Fruit fly (Drosophila melanogaster) whole organism, embryonic: ENCODE data around the gene CG43233.
A peak's percentile ranks its signal among the peaks of the same experiment; 100 is the strongest.

Experiments used
- CG10431 ChIP-seq: fragments of 200-800 bp; sonication (Bioruptor generic); optimal IDR thresholded peaks from 3 replicates; lab custom pipeline; 2018; ENCODE audit warnings: missing biosample characterization, mild to moderate bottlenecking, missing genetic modification characterization
- CG10543 ChIP-seq: fragments of 200-800 bp; sonication (Bioruptor generic); optimal IDR thresholded peaks from 3 replicates; lab custom pipeline; 2017; ENCODE audit warnings: missing biosample characterization, mild to moderate bottlenecking, missing genetic modification characterization, moderate library complexity
- CG11398 ChIP-seq: fragments of 200-800 bp; sonication (Bioruptor generic); optimal IDR thresholded peaks from 2 replicates; lab custom pipeline; 2016; ENCODE audit warnings: missing biosample characterization, missing genetic modification characterization
- CG12769 ChIP-seq: fragments of 200-800 bp; sonication (Bioruptor generic); optimal IDR thresholded peaks from 2 replicates; lab custom pipeline; 2019; ENCODE audit warnings: missing biosample characterization, mild to moderate bottlenecking, missing genetic modification characterization, moderate library complexity
- CG14860 ChIP-seq: fragments of 200-800 bp; sonication (Bioruptor generic); IDR thresholded peaks from 3 replicates; pipeline ENCODE4 v1.3.6; 2022; ENCODE audit warnings: missing biosample characterization, missing genetic modification characterization; ENCODE audit not compliant: partially characterized antibody
- CG16863 ChIP-seq: fragments of 200-800 bp; sonication (Bioruptor generic); optimal IDR thresholded peaks from 3 replicates; lab custom pipeline; 2016; ENCODE audit warnings: missing biosample characterization, missing genetic modification characterization
- CG1832 ChIP-seq: fragments of 200-800 bp; sonication (Bioruptor generic); optimal IDR thresholded peaks from 2 replicates; lab custom pipeline; 2017; ENCODE audit warnings: missing biosample characterization, mild to moderate bottlenecking, missing genetic modification characterization, inconsistent platforms
- CG18476 ChIP-seq: fragments of 200-800 bp; sonication (Bioruptor generic); optimal IDR thresholded peaks from 2 replicates; lab custom pipeline; 2016; ENCODE audit warnings: missing biosample characterization, mild to moderate bottlenecking, missing genetic modification characterization
- CG18599 ChIP-seq: fragments of 200-800 bp; sonication (Bioruptor generic); optimal IDR thresholded peaks from 3 replicates; lab custom pipeline; 2017; ENCODE audit warnings: missing biosample characterization, missing genetic modification characterization, mild to moderate bottlenecking, moderate library complexity, missing genetic modification reagents
- CG2199 ChIP-seq: fragments of 200-800 bp; sonication (Bioruptor generic); IDR thresholded peaks from 3 replicates; pipeline ENCODE4 v1.3.6; 2022; ENCODE audit warnings: missing biosample characterization, missing genetic modification characterization
- CG34422 ChIP-seq: fragments of 200-800 bp; sonication (Bioruptor generic); IDR thresholded peaks from 3 replicates; pipeline ENCODE4 v1.3.6; 2022; ENCODE audit warnings: missing biosample characterization, missing genetic modification characterization
- CG6791 ChIP-seq: fragments of 200-800 bp; sonication (Bioruptor generic); IDR thresholded peaks from 3 replicates; pipeline ENCODE4 v1.3.6; 2022; ENCODE audit warnings: missing biosample characterization, missing genetic modification characterization; ENCODE audit not compliant: partially characterized antibody
- CG6854 ChIP-seq: fragments of 200-800 bp; sonication (Bioruptor generic); optimal IDR thresholded peaks from 3 replicates; lab custom pipeline; 2017; ENCODE audit warnings: missing biosample characterization, mild to moderate bottlenecking, missing genetic modification characterization
- CG7271 ChIP-seq: fragments of 200-800 bp; sonication (Bioruptor generic); optimal IDR thresholded peaks from 2 replicates; lab custom pipeline; 2018; ENCODE audit warnings: missing biosample characterization, mild to moderate bottlenecking, missing genetic modification characterization, moderate library complexity
- CG9932 ChIP-seq: fragments of 200-800 bp; sonication (Bioruptor generic); IDR thresholded peaks from 2 replicates; pipeline ENCODE4 v1.3.6; 2022; ENCODE audit warnings: missing biosample characterization, missing genetic modification characterization
- CkIIα-i1 ChIP-seq: fragments of 200-800 bp; sonication (Bioruptor generic); IDR thresholded peaks from 2 replicates; pipeline ENCODE4 v1.3.6; 2022; ENCODE audit warnings: missing biosample characterization, missing genetic modification characterization
- Gsc ChIP-seq: fragments of 200-800 bp; sonication (Bioruptor generic); IDR thresholded peaks from 2 replicates; pipeline ENCODE4 v1.3.6; 2022; ENCODE audit warnings: missing biosample characterization, missing genetic modification characterization
- Gug ChIP-seq: fragments of 200-800 bp; sonication (Bioruptor generic); IDR thresholded peaks from 4 replicates; pipeline ENCODE4 v1.3.6; 2022; ENCODE audit warnings: missing biosample characterization, missing genetic modification characterization
- H15 ChIP-seq: fragments of 200-800 bp; sonication (Bioruptor generic); IDR thresholded peaks from 3 replicates; pipeline ENCODE4 v1.3.6; 2022; ENCODE audit warnings: missing biosample characterization, missing genetic modification characterization
- HLH4C ChIP-seq: fragments of 200-800 bp; sonication (Bioruptor generic); IDR thresholded peaks from 3 replicates; pipeline ENCODE4 v1.3.6; 2022; ENCODE audit warnings: missing biosample characterization, missing genetic modification characterization; ENCODE audit not compliant: partially characterized antibody
- HLH54F ChIP-seq: fragments of 200-800 bp; sonication (Bioruptor generic); optimal IDR thresholded peaks from 3 replicates; lab custom pipeline; 2016; ENCODE audit warnings: missing biosample characterization, missing genetic modification characterization
- Med ChIP-seq: fragments of 200-800 bp; sonication (Bioruptor generic); peaks from one replicate; lab custom pipeline; 2016; ENCODE audit warnings: missing biosample characterization, missing genetic modification characterization, mild to moderate bottlenecking, inconsistent platforms, moderate library complexity
- Nf-YC ChIP-seq: fragments of 200-800 bp; optimal IDR thresholded peaks from 3 replicates; lab custom pipeline; 2019; ENCODE audit warnings: missing biosample characterization, mild to moderate bottlenecking, missing genetic modification characterization, moderate library complexity
- NfI ChIP-seq: fragments of 200-800 bp; sonication (Bioruptor generic); optimal IDR thresholded peaks from 3 replicates; lab custom pipeline; 2018; ENCODE audit warnings: missing biosample characterization, mild to moderate bottlenecking, missing genetic modification characterization, moderate library complexity
- Oli ChIP-seq: fragments of 200-800 bp; sonication (Bioruptor generic); optimal IDR thresholded peaks from 2 replicates; lab custom pipeline; 2018; ENCODE audit warnings: missing biosample characterization, mild to moderate bottlenecking, missing genetic modification characterization, moderate library complexity
- Six4 ChIP-seq: fragments of 200-800 bp; sonication (Bioruptor generic); optimal IDR thresholded peaks from 2 replicates; lab custom pipeline; 2016; ENCODE audit warnings: missing biosample characterization, missing genetic modification characterization
- aop ChIP-seq: fragments of 200-800 bp; sonication (Bioruptor generic); IDR thresholded peaks from 2 replicates; pipeline ENCODE4 v1.3.6; 2022; ENCODE audit warnings: missing biosample characterization, missing genetic modification characterization
- bsh ChIP-seq, 2 experiments: fragments of 200-800 bp; sonication (Bioruptor generic); optimal IDR thresholded peaks; 2 replicates each; lab custom pipeline; 2017 to 2018; ENCODE audit warnings: mild to moderate bottlenecking in 2 of 2, missing biosample characterization in 2 of 2, missing genetic modification characterization in 2 of 2, moderate library complexity in 1 of 2
- esg ChIP-seq: fragments of 200-800 bp; sonication (Bioruptor generic); conservative IDR thresholded peaks from 2 replicates; pipeline ENCODE4 v1.3.6; 2022; ENCODE audit warnings: missing biosample characterization, missing genetic modification characterization
- fd96Cb ChIP-seq: fragments of 200-800 bp; sonication (Bioruptor generic); optimal IDR thresholded peaks from 2 replicates; lab custom pipeline; 2018; ENCODE audit warnings: missing biosample characterization, mild to moderate bottlenecking, missing genetic modification characterization, moderate library complexity
- ftz-f1 ChIP-seq: fragments of 200-800 bp; sonication (Bioruptor generic); optimal IDR thresholded peaks from 2 replicates; lab custom pipeline; 2016; ENCODE audit warnings: missing biosample characterization, missing genetic modification characterization
- fu2 ChIP-seq: fragments of 200-800 bp; sonication (Bioruptor generic); optimal IDR thresholded peaks from 2 replicates; lab custom pipeline; 2016; ENCODE audit warnings: missing biosample characterization, missing genetic modification characterization
- gfzf ChIP-seq: fragments of 200-800 bp; sonication (Bioruptor generic); optimal IDR thresholded peaks from 2 replicates; lab custom pipeline; 2016; ENCODE audit warnings: missing biosample characterization, mild to moderate bottlenecking, missing genetic modification characterization, moderate library complexity
- ind ChIP-seq: fragments of 200-800 bp; sonication (Bioruptor generic); optimal IDR thresholded peaks from 3 replicates; lab custom pipeline; 2016; ENCODE audit warnings: missing biosample characterization, missing genetic modification characterization
- jigr1 ChIP-seq: fragments of 200-800 bp; sonication (Bioruptor generic); IDR thresholded peaks from 3 replicates; pipeline ENCODE4 v1.3.6; 2022; ENCODE audit warnings: missing biosample characterization, missing genetic modification characterization
- jumu ChIP-seq: fragments of 200-800 bp; sonication (Bioruptor generic); optimal IDR thresholded peaks from 3 replicates; lab custom pipeline; 2016; ENCODE audit warnings: missing biosample characterization, missing genetic modification characterization
- lilli ChIP-seq: fragments of 200-800 bp; sonication (Bioruptor generic); optimal IDR thresholded peaks from 3 replicates; lab custom pipeline; 2016; ENCODE audit warnings: missing biosample characterization, missing genetic modification characterization
- pita ChIP-seq: fragments of 200-800 bp; sonication (Bioruptor generic); optimal IDR thresholded peaks from 2 replicates; lab custom pipeline; 2017; ENCODE audit warnings: missing biosample characterization, mild to moderate bottlenecking, missing genetic modification characterization
- pros ChIP-seq: fragments of 200-800 bp; sonication (Bioruptor generic); optimal IDR thresholded peaks from 3 replicates; lab custom pipeline; 2019; ENCODE audit warnings: missing biosample characterization, mild to moderate bottlenecking, missing genetic modification characterization, moderate library complexity
- rib ChIP-seq: fragments of 200-800 bp; sonication (Bioruptor generic); IDR thresholded peaks from 2 replicates; pipeline ENCODE4 v1.3.6; 2022; ENCODE audit warnings: missing biosample characterization, missing genetic modification characterization
- row ChIP-seq: fragments of 200-800 bp; sonication (Bioruptor generic); IDR thresholded peaks from 3 replicates; pipeline ENCODE4 v1.3.6; 2022; ENCODE audit warnings: missing biosample characterization, missing genetic modification characterization
- so ChIP-seq: fragments of 200-800 bp; sonication (Bioruptor generic); IDR thresholded peaks from 3 replicates; pipeline ENCODE4 v1.3.6; 2022; ENCODE audit warnings: missing biosample characterization, missing genetic modification characterization
- stc ChIP-seq: fragments of 200-800 bp; sonication (Bioruptor generic); IDR thresholded peaks from 2 replicates; pipeline ENCODE4 v1.3.6; 2022; ENCODE audit warnings: missing biosample characterization, missing genetic modification characterization
- toy ChIP-seq: fragments of 200-800 bp; sonication (Bioruptor generic); IDR thresholded peaks from 2 replicates; pipeline ENCODE4 v1.3.6; 2022; ENCODE audit warnings: missing biosample characterization, missing genetic modification characterization
- tup ChIP-seq: fragments of 200-800 bp; sonication (Bioruptor generic); optimal IDR thresholded peaks from 2 replicates; lab custom pipeline; 2016; ENCODE audit warnings: missing biosample characterization, mild to moderate bottlenecking, missing genetic modification characterization, moderate library complexity
- twi ChIP-seq: fragments of 200-800 bp; optimal IDR thresholded peaks from 2 replicates; lab custom pipeline; 2019; ENCODE audit warnings: missing biosample characterization, mild to moderate bottlenecking, missing genetic modification characterization, moderate library complexity
- vnd ChIP-seq: fragments of 200-800 bp; sonication (Bioruptor generic); IDR thresholded peaks from 3 replicates; pipeline ENCODE4 v1.3.6; 2022; ENCODE audit warnings: missing biosample characterization, missing genetic modification characterization; ENCODE audit not compliant: partially characterized antibody
- wek ChIP-seq: fragments of 200-800 bp; sonication (Bioruptor generic); optimal IDR thresholded peaks from 3 replicates; lab custom pipeline; 2018; ENCODE audit warnings: missing biosample characterization, mild to moderate bottlenecking, missing genetic modification characterization, moderate library complexity
- wor ChIP-seq: fragments of 200-800 bp; sonication (Bioruptor generic); IDR thresholded peaks from 2 replicates; pipeline ENCODE4 v1.3.6; 2022; ENCODE audit warnings: missing biosample characterization, missing genetic modification characterization
- yki ChIP-seq: fragments of >200 bp; optimal IDR thresholded peaks from 3 replicates; lab custom pipeline; 2018

Gene CG43233

dm6 chr2L:20483603-20484002, 10.4 kb upstream of the CG43233 start:
- TF ChIP-seq pros (GFP tag; lab: Kevin White, UChicago) = no peak
- no peak for TF ChIP-seq wek (GFP tag; lab: Kevin White, UChicago)
- no peak for TF ChIP-seq jumu
- no peak for TF ChIP-seq Gsc (GFP tag; lab: Robert Waterston, UW)
- TF ChIP-seq CG1832 (GFP tag; lab: Kevin White, UChicago) = no peak
- no peak for TF ChIP-seq jigr1 (GFP tag; lab: Robert Waterston, UW)
- TF ChIP-seq ftz-f1 (GFP tag; lab: Kevin White, UChicago) = no peak
- TF ChIP-seq CG10543 (GFP tag; lab: Kevin White, UChicago) = peak; percentile 38
- no peak for TF ChIP-seq Gug (GFP tag; lab: Robert Waterston, UW)
- TF ChIP-seq HLH54F (GFP tag; lab: Kevin White, UChicago) = no peak
- TF ChIP-seq CkIIα-i1 (GFP tag; lab: Robert Waterston, UW) = no peak
- no peak for TF ChIP-seq CG16863 (GFP tag; lab: Kevin White, UChicago)
- peak; percentile 2 for TF ChIP-seq NfI (GFP tag; lab: Kevin White, UChicago)
- TF ChIP-seq CG7271 = no peak
- no peak for TF ChIP-seq CG10431 (GFP tag; lab: Kevin White, UChicago)
- TF ChIP-seq rib (GFP tag; lab: Robert Waterston, UW) = 0 out of 2 replicates have a peak, but pooled peaks have one; percentile 15
- no peak for TF ChIP-seq CG6854 (GFP tag; lab: Kevin White, UChicago)
- TF ChIP-seq tup (GFP tag; lab: Kevin White, UChicago) = no peak
- TF ChIP-seq CG12769 (tag; lab: Kevin White, UChicago) = peak; percentile 93
- TF ChIP-seq row (GFP tag; lab: Robert Waterston, UW) = no peak
- no peak for TF ChIP-seq Nf-YC (tag; lab: Kevin White, UChicago)
- TF ChIP-seq stc (GFP tag; lab: Robert Waterston, UW) = no peak
- no peak for TF ChIP-seq aop (GFP tag; lab: Robert Waterston, UW)
- no peak for TF ChIP-seq ind (GFP tag; lab: Kevin White, UChicago)
- TF ChIP-seq so (GFP tag; lab: Robert Waterston, UW) = 0 out of 3 replicates have a peak, but pooled peaks have one; percentile 17
- TF ChIP-seq toy (GFP tag; lab: Robert Waterston, UW) = no peak
- TF ChIP-seq fu2 (GFP tag; lab: Kevin White, UChicago) = no peak
- TF ChIP-seq yki (lab: Kevin White, UChicago) = no peak
- no peak for TF ChIP-seq CG18476 (GFP tag; lab: Kevin White, UChicago)
- no peak for TF ChIP-seq gfzf (GFP tag; lab: Kevin White, UChicago)
- no peak for TF ChIP-seq esg (GFP tag; lab: Robert Waterston, UW)
- TF ChIP-seq CG11398 (GFP tag; lab: Kevin White, UChicago) = no peak
- TF ChIP-seq Med (GFP tag; lab: Kevin White, UChicago) = peak; percentile 28

dm6 chr2L:20481139-20481858, 8.1 kb upstream of the CG43233 start:
- TF ChIP-seq wor (GFP tag; lab: Robert Waterston, UW) (no peak), CG34422 (no peak), CG9932 (GFP tag; lab: Robert Waterston, UW) (no peak), Oli (no peak), HLH4C (GFP tag; lab: Robert Waterston, UW) (peak; percentile 56; the same call in 2 of the 3 replicates), Six4 (GFP tag; lab: Kevin White, UChicago) (no peak), pita (GFP tag; lab: Kevin White, UChicago) (no peak), fd96Cb (no peak), lilli (GFP tag; lab: Kevin White, UChicago) (no peak), twi (peak; percentile 100), CG14860 (peak; percentile 49; the same call in 1 of the 3 replicates), CG2199 (GFP tag; lab: Robert Waterston, UW) (0 out of 3 replicates have a peak, but pooled peaks have one; percentile 52), bsh (GFP tag; optimal IDR thresholded peaks at IDR 0.05; lab: Kevin White, UChicago) (no peak), H15 (no peak), CG18599 (GFP tag; lab: Kevin White, UChicago) (no peak), vnd (GFP tag; lab: Robert Waterston, UW) (peak; percentile 39; the same call in 1 of the 3 replicates), CG6791 (GFP tag; lab: Robert Waterston, UW) (peak; percentile 58; the same call in 2 of the 3 replicates)
